Worm (Caenorhabditis elegans): ENCODE data around the gene nrde-1.

ce11 chrIII:3765460-3765859 is 52.2 kb downstream of the nrde-1 start, which contains the start of gene C44F1.1:
- TF ChIP-seq unc-130 (GFP tag; optimal IDR thresholded peaks at IDR 0.05), result no peak
- no peak for TF ChIP-seq ama-1 (optimal IDR thresholded peaks at IDR 0.05)
- no peak for TF ChIP-seq madf-5 (GFP tag; IDR thresholded peaks at IDR 0.05)
- no peak for TF ChIP-seq dpl-1 (GFP tag; optimal IDR thresholded peaks at IDR 0.05)
- no peak for TF ChIP-seq ztf-11 (tag; optimal IDR thresholded peaks at IDR 0.05)
- TF ChIP-seq cey-2 (tag; optimal IDR thresholded peaks at IDR 0.05; ENCODE audit: borderline replicate concordance, insufficient read depth), result no peak
- no peak for TF ChIP-seq R02D3.7 (tag; optimal IDR thresholded peaks at IDR 0.05)
- TF ChIP-seq aly-2 (tag; optimal IDR thresholded peaks at IDR 0.05), result no peak
- TF ChIP-seq lsy-2 (tag; optimal IDR thresholded peaks at IDR 0.05), result no peak
- TF ChIP-seq nhr-28 (tag; optimal IDR thresholded peaks at IDR 0.05), result no peak

Data from whole organism, L4 larva.